Worm (Caenorhabditis elegans) whole organism, young adult: ENCODE results near the gene C43F9.11.

ENCODE experiments used
- F49E8.2 ChIP-seq: sonication (generic microtip); optimal IDR thresholded peaks from 3 replicates; lab custom pipeline; 2017; ENCODE audit warnings: missing genetic modification characterization, mild to moderate bottlenecking, missing compliant biosample characterization, antibody characterized with exemption, moderate library complexity; ENCODE audit not compliant: insufficient read depth
- T07F8.4 ChIP-seq: sonication (generic microtip); optimal IDR thresholded peaks from 2 replicates; lab custom pipeline; 2016; ENCODE audit warnings: mild to moderate bottlenecking, missing genetic modification characterization, moderate library complexity, missing compliant biosample characterization
- Y95B8A.8 ChIP-seq: fragments of 200-800 bp; sonication (Bioruptor generic); IDR thresholded peaks from 2 replicates; pipeline ENCODE4 v1.3.6; 2022; ENCODE audit warnings: missing genetic modification reagents, missing genetic modification characterization, missing compliant biosample characterization
- ama-1 ChIP-seq, 3 experiments: fragments of 150-350 bp in 1 of 3; sonication (generic microtip) in 2 of 3; optimal IDR thresholded peaks; 2 replicates each; lab custom pipeline; 2014 to 2018; ENCODE audit warnings: missing biosample characterization in 2 of 3, missing genetic modification characterization in 2 of 3, missing genetic modification reagents in 2 of 3
- lin-35 ChIP-seq, 3 experiments: fragments of 150-350 bp in 2 of 3; sonication (generic microtip) in 1 of 3; optimal IDR thresholded peaks; 2 replicates each; lab custom pipeline; 2014 to 2018; ENCODE audit warnings: missing biosample characterization in 3 of 3, missing genetic modification characterization in 3 of 3, missing genetic modification reagents in 3 of 3
- mel-28 ChIP-seq: sonication (generic microtip); optimal IDR thresholded peaks from 2 replicates; lab custom pipeline; 2016; ENCODE audit warnings: borderline replicate concordance, mild to moderate bottlenecking, missing genetic modification characterization, missing compliant biosample characterization
- nhr-90 ChIP-seq: sonication (generic microtip); optimal IDR thresholded peaks from 2 replicates; lab custom pipeline; 2016; ENCODE audit warnings: missing genotype, mild to moderate bottlenecking, missing genetic modification characterization, missing compliant biosample characterization
- somi-1 ChIP-seq: fragments of 200-800 bp; sonication (Bioruptor generic); optimal IDR thresholded peaks from 2 replicates; lab custom pipeline; 2018; ENCODE audit warnings: mild to moderate bottlenecking, missing genetic modification characterization, missing compliant biosample characterization
- unc-130 ChIP-seq: sonication (generic microtip); optimal IDR thresholded peaks from 2 replicates; lab custom pipeline; 2016; ENCODE audit warnings: missing genetic modification reagents, missing genetic modification characterization, missing compliant biosample characterization
- ztf-25 ChIP-seq: fragments of 200-800 bp; sonication (Bioruptor generic); IDR thresholded peaks from 2 replicates; pipeline ENCODE4 v1.3.6; 2022; ENCODE audit warnings: missing genetic modification reagents, missing genetic modification characterization, missing compliant biosample characterization

ce11 chrIV:10564613-10565012 lies 32.0 kb upstream of the C43F9.11 start:
- TF ChIP-seq nhr-90 (tag; lab: Kevin White, UChicago) = no peak
- no peak for TF ChIP-seq ztf-25
- TF ChIP-seq F49E8.2 (tag; lab: Kevin White, UChicago) = no peak
- TF ChIP-seq T07F8.4 = no peak
- TF ChIP-seq Y95B8A.8 (GFP tag; lab: Robert Waterston, UW) = no peak
- no peak for TF ChIP-seq somi-1 (GFP tag; lab: Kevin White, UChicago)
- no peak for TF ChIP-seq ama-1 (optimal IDR thresholded peaks at IDR 0.05; lab: Kevin White, UChicago)
- no peak for TF ChIP-seq ama-1 (GFP tag; optimal IDR thresholded peaks at IDR 0.05; lab: Kevin White, UChicago)
- TF ChIP-seq unc-130 = no peak
- no peak for TF ChIP-seq mel-28 (tag; lab: Kevin White, UChicago)
- no peak for TF ChIP-seq lin-35 (GFP tag; optimal IDR thresholded peaks at IDR 0.05; lab: Kevin White, UChicago)
